Fruit fly (Drosophila melanogaster) whole organism, embryonic: ENCODE data around the gene ZnT77C.

Experiments
- Atf3 ChIP-seq: fragments of 200-800 bp; sonication (Bioruptor generic); optimal IDR thresholded peaks from 3 replicates; lab custom pipeline; 2016; ENCODE audit warnings: missing biosample characterization, missing genetic modification characterization
- CG10209 ChIP-seq: fragments of 200-800 bp; sonication (Bioruptor generic); optimal IDR thresholded peaks from 3 replicates; lab custom pipeline; 2017; ENCODE audit warnings: missing biosample characterization, mild to moderate bottlenecking, missing genetic modification characterization, missing genetic modification reagents
- CG10654 ChIP-seq: fragments of 200-800 bp; sonication (Bioruptor generic); optimal IDR thresholded peaks from 2 replicates; lab custom pipeline; 2016; ENCODE audit warnings: missing biosample characterization, missing genetic modification characterization
- CG10959 ChIP-seq: fragments of 200-800 bp; sonication (Bioruptor generic); IDR thresholded peaks from 2 replicates; pipeline ENCODE4 v1.3.6; 2022; ENCODE audit warnings: missing biosample characterization, missing genetic modification characterization
- CG11504 ChIP-seq: fragments of 200-800 bp; sonication (Bioruptor generic); optimal IDR thresholded peaks from 3 replicates; lab custom pipeline; 2019; ENCODE audit warnings: missing biosample characterization, mild to moderate bottlenecking, missing genetic modification characterization, moderate library complexity
- CG14441 ChIP-seq: fragments of 200-800 bp; sonication (Bioruptor generic); IDR thresholded peaks from 2 replicates; pipeline ENCODE4 v1.3.6; 2022; ENCODE audit warnings: missing biosample characterization, missing genetic modification characterization
- CG14860 ChIP-seq: fragments of 200-800 bp; sonication (Bioruptor generic); IDR thresholded peaks from 3 replicates; pipeline ENCODE4 v1.3.6; 2022; ENCODE audit warnings: missing biosample characterization, missing genetic modification characterization; ENCODE audit not compliant: partially characterized antibody
- CG1603 ChIP-seq: fragments of 200-800 bp; sonication (Bioruptor generic); optimal IDR thresholded peaks from 2 replicates; lab custom pipeline; 2019; ENCODE audit warnings: missing biosample characterization, mild to moderate bottlenecking, missing genetic modification characterization, moderate library complexity
- CG31441 ChIP-seq: fragments of 200-800 bp; sonication (Bioruptor generic); IDR thresholded peaks from 2 replicates; pipeline ENCODE4 v1.3.6; 2022; ENCODE audit warnings: missing biosample characterization, missing genetic modification characterization
- CG3163 ChIP-seq: fragments of 200-800 bp; sonication (Bioruptor generic); optimal IDR thresholded peaks from 3 replicates; lab custom pipeline; 2016; ENCODE audit warnings: missing biosample characterization, missing genetic modification characterization
- CG33213 ChIP-seq: fragments of 200-800 bp; sonication (Bioruptor generic); optimal IDR thresholded peaks from 3 replicates; lab custom pipeline; 2016; ENCODE audit warnings: missing biosample characterization, missing genetic modification characterization
- CG3847 ChIP-seq: fragments of 200-800 bp; sonication (Bioruptor generic); IDR thresholded peaks from 2 replicates; pipeline ENCODE4 v1.3.6; 2022; ENCODE audit warnings: missing biosample characterization, missing genetic modification characterization
- CG3995 ChIP-seq: fragments of 200-800 bp; sonication (Bioruptor generic); optimal IDR thresholded peaks from 3 replicates; lab custom pipeline; 2016; ENCODE audit warnings: missing biosample characterization, missing genetic modification characterization
- CG8290 ChIP-seq, 3 experiments: fragments of 200-800 bp; sonication (Bioruptor generic); optimal IDR thresholded peaks; 2 replicates each; lab custom pipeline; 2016 to 2019; ENCODE audit warnings: missing biosample characterization in 3 of 3, missing genetic modification characterization in 3 of 3, mild to moderate bottlenecking in 2 of 3, moderate library complexity in 1 of 3
- CTCF ChIP-seq: fragments of 200-800 bp; sonication (Bioruptor generic); optimal IDR thresholded peaks from 2 replicates; lab custom pipeline; 2017; ENCODE audit warnings: missing biosample characterization, mild to moderate bottlenecking, missing genetic modification characterization, moderate library complexity
- CrebB ChIP-seq: fragments of 200-800 bp; sonication (Bioruptor generic); optimal IDR thresholded peaks from 3 replicates; lab custom pipeline; 2018; ENCODE audit warnings: missing biosample characterization, mild to moderate bottlenecking, missing genetic modification characterization
- Deaf1 ChIP-seq: fragments of 200-800 bp; optimal IDR thresholded peaks from 3 replicates; lab custom pipeline; 2019; ENCODE audit warnings: missing biosample characterization, mild to moderate bottlenecking, missing genetic modification characterization, moderate library complexity
- Dip2 ChIP-seq: fragments of 200-800 bp; sonication (Bioruptor generic); IDR thresholded peaks from 2 replicates; pipeline ENCODE4 v1.3.6; 2022; ENCODE audit warnings: missing biosample characterization, missing genetic modification characterization
- Doc3 ChIP-seq: fragments of 200-800 bp; sonication (Bioruptor generic); IDR thresholded peaks from 3 replicates; pipeline ENCODE4 v1.3.6; 2022; ENCODE audit warnings: missing biosample characterization, missing genetic modification characterization; ENCODE audit not compliant: partially characterized antibody
- Dp ChIP-seq: fragments of 200-800 bp; sonication (Bioruptor generic); optimal IDR thresholded peaks from 2 replicates; lab custom pipeline; 2018; ENCODE audit warnings: missing biosample characterization, mild to moderate bottlenecking, missing genetic modification characterization, moderate library complexity
- E2f2 ChIP-seq: fragments of 200-800 bp; sonication (Bioruptor generic); IDR thresholded peaks from 2 replicates; pipeline ENCODE4 v1.3.6; 2022; ENCODE audit warnings: missing biosample characterization, missing genetic modification characterization
- Ets65A ChIP-seq: fragments of 200-800 bp; sonication (Bioruptor generic); peaks from one replicate; lab custom pipeline; 2016; ENCODE audit warnings: missing biosample characterization, missing genetic modification characterization
- Ets97D ChIP-seq: fragments of 200-800 bp; sonication (Bioruptor generic); optimal IDR thresholded peaks from 3 replicates; lab custom pipeline; 2016; ENCODE audit warnings: missing biosample characterization, missing genetic modification characterization
- Hmr ChIP-seq: fragments of 200-800 bp; sonication (Bioruptor generic); optimal IDR thresholded peaks from 3 replicates; lab custom pipeline; 2017; ENCODE audit warnings: mild to moderate bottlenecking, missing biosample characterization, missing genetic modification reagents, missing genetic modification characterization
- Hr78 ChIP-seq, 2 experiments: fragments of 200-800 bp in 1 of 2; fragments of >200 bp in 1 of 2; sonication (Bioruptor generic) in 1 of 2; optimal IDR thresholded peaks; 2 replicates each; lab custom pipeline; 2017 to 2019; ENCODE audit warnings: missing biosample characterization in 2 of 2, missing genetic modification characterization in 2 of 2, mild to moderate bottlenecking in 1 of 2, moderate library complexity in 1 of 2
- Lhr ChIP-seq: fragments of 200-800 bp; sonication (Bioruptor generic); optimal IDR thresholded peaks from 3 replicates; lab custom pipeline; 2017; ENCODE audit warnings: mild to moderate bottlenecking, missing biosample characterization, missing genetic modification reagents, missing genetic modification characterization
- MBD-R2 ChIP-seq: fragments of 200-800 bp; sonication (Bioruptor generic); IDR thresholded peaks from 2 replicates; pipeline ENCODE4 v1.3.6; 2022; ENCODE audit warnings: missing biosample characterization, missing genetic modification characterization
- MESR4 ChIP-seq: fragments of 200-800 bp; sonication (Bioruptor generic); optimal IDR thresholded peaks from 2 replicates; lab custom pipeline; 2018; ENCODE audit warnings: missing biosample characterization, mild to moderate bottlenecking, missing genetic modification characterization, moderate library complexity
- Med ChIP-seq: fragments of 200-800 bp; sonication (Bioruptor generic); peaks from one replicate; lab custom pipeline; 2016; ENCODE audit warnings: missing biosample characterization, missing genetic modification characterization, mild to moderate bottlenecking, inconsistent platforms, moderate library complexity
- Myb ChIP-seq: fragments of 200-800 bp; sonication (Bioruptor generic); optimal IDR thresholded peaks from 2 replicates; lab custom pipeline; 2016; ENCODE audit warnings: missing biosample characterization, missing genetic modification characterization
- Scr ChIP-seq: fragments of 200-800 bp; sonication (Bioruptor generic); IDR thresholded peaks from 2 replicates; pipeline ENCODE4 v1.3.6; 2022; ENCODE audit warnings: missing biosample characterization, missing genetic modification characterization; ENCODE audit not compliant: partially characterized antibody
- TFAM ChIP-seq: fragments of 200-800 bp; sonication (Bioruptor generic); optimal IDR thresholded peaks from 2 replicates; lab custom pipeline; 2017; ENCODE audit warnings: missing biosample characterization, missing genetic modification characterization, inconsistent platforms
- chm ChIP-seq: fragments of 200-800 bp; sonication (Bioruptor generic); IDR thresholded peaks from 2 replicates; pipeline ENCODE4 v1.3.6; 2022; ENCODE audit warnings: missing biosample characterization, missing genetic modification characterization
- gro ChIP-seq: fragments of 200-800 bp; sonication (Bioruptor generic); optimal IDR thresholded peaks from 2 replicates; lab custom pipeline; 2016; ENCODE audit warnings: missing biosample characterization, missing genetic modification characterization
- ken ChIP-seq: fragments of 200-800 bp; sonication (Bioruptor generic); IDR thresholded peaks from 3 replicates; pipeline ENCODE4 v1.3.6; 2022; ENCODE audit warnings: missing biosample characterization, missing genetic modification characterization
- pho ChIP-seq: fragments of 200-800 bp; sonication (Bioruptor generic); optimal IDR thresholded peaks from 2 replicates; lab custom pipeline; 2016; ENCODE audit warnings: missing biosample characterization, missing genetic modification characterization
- phol ChIP-seq: fragments of 200-800 bp; sonication (Bioruptor generic); optimal IDR thresholded peaks from 3 replicates; lab custom pipeline; 2018; ENCODE audit warnings: missing biosample characterization, mild to moderate bottlenecking, missing genetic modification characterization, moderate library complexity
- pzg ChIP-seq: fragments of 200-800 bp; sonication (Bioruptor generic); optimal IDR thresholded peaks from 3 replicates; lab custom pipeline; 2018; ENCODE audit warnings: missing biosample characterization, mild to moderate bottlenecking, missing genetic modification characterization, moderate library complexity
- sens ChIP-seq: fragments of 200-800 bp; sonication (Bioruptor generic); peaks from one replicate; lab custom pipeline; 2016; ENCODE audit warnings: missing biosample characterization, missing genetic modification characterization
- sna ChIP-seq: fragments of 200-800 bp; sonication (Bioruptor generic); IDR thresholded peaks from 2 replicates; pipeline ENCODE4 v1.3.6; 2022; ENCODE audit warnings: missing biosample characterization, missing genetic modification characterization; ENCODE audit not compliant: partially characterized antibody
- stwl ChIP-seq: fragments of 200-800 bp; sonication (Bioruptor generic); optimal IDR thresholded peaks from 3 replicates; lab custom pipeline; 2018; ENCODE audit warnings: missing biosample characterization, mild to moderate bottlenecking, missing genetic modification characterization, moderate library complexity
- trem ChIP-seq: fragments of 200-800 bp; optimal IDR thresholded peaks from 3 replicates; lab custom pipeline; 2019; ENCODE audit warnings: missing biosample characterization, mild to moderate bottlenecking, missing genetic modification characterization, moderate library complexity
- unc-4 ChIP-seq: fragments of 200-800 bp; sonication (Bioruptor generic); IDR thresholded peaks from 2 replicates; pipeline ENCODE4 v1.3.6; 2022; ENCODE audit warnings: missing biosample characterization, missing genetic modification characterization; ENCODE audit not compliant: partially characterized antibody
- zen ChIP-seq: fragments of 200-800 bp; sonication (Bioruptor generic); optimal IDR thresholded peaks from 3 replicates; lab custom pipeline; 2018; ENCODE audit warnings: missing biosample characterization, mild to moderate bottlenecking, missing genetic modification characterization, moderate library complexity

ZnT77C gene

dm6 chr3L:20494780-20495591 lies at the start of gene ZnT77C (continued):
- TF ChIP-seq CG10959 (GFP tag; lab: Robert Waterston, UW) (no peak), CG14860 (no peak), CG10209 (GFP tag; lab: Kevin White, UChicago) (no peak), CrebB (tag; lab: Kevin White, UChicago) (peak; percentile 7), pho (GFP tag; lab: Kevin White, UChicago) (no peak), sens (GFP tag; lab: Kevin White, UChicago) (peak; percentile 70), ken (GFP tag; lab: Robert Waterston, UW) (no peak), MESR4 (peak; percentile 79)

- no peak for TF ChIP-seq TFAM
- TF ChIP-seq stwl (tag; lab: Kevin White, UChicago) = peak; percentile 83
- no peak for TF ChIP-seq chm (GFP tag; lab: Robert Waterston, UW)
- TF ChIP-seq zen (tag; lab: Kevin White, UChicago) = peak; percentile 14
- peak; percentile 75 for TF ChIP-seq Dp
- TF ChIP-seq CTCF = peak; percentile 67
- TF ChIP-seq CG8290 (GFP tag; optimal IDR thresholded peaks at IDR 0.05; lab: Kevin White, UChicago) = no peak
- TF ChIP-seq CG8290 (tag; optimal IDR thresholded peaks at IDR 0.05; lab: Kevin White, UChicago) = peak in 1 of 2 experiments; percentile 55
- TF ChIP-seq Scr (GFP tag; lab: Robert Waterston, UW) = peak; percentile 43; the same call in 1 of the 2 replicates
- no peak for TF ChIP-seq Atf3 (GFP tag; lab: Kevin White, UChicago)
- TF ChIP-seq Hmr (GFP tag; lab: Kevin White, UChicago) = peak; percentile 36
- TF ChIP-seq CG3995 = peak; percentile 96
- peak; percentile 57; the same call in 1 of the 3 replicates for TF ChIP-seq Doc3 (GFP tag; lab: Robert Waterston, UW)
- peak; percentile 25 for TF ChIP-seq gro (GFP tag; lab: Kevin White, UChicago)
- TF ChIP-seq CG1603 (tag; lab: Kevin White, UChicago) = peak; percentile 45
- peak; percentile 3 for TF ChIP-seq CG33213 (GFP tag; lab: Kevin White, UChicago)
- TF ChIP-seq unc-4 (GFP tag; lab: Robert Waterston, UW) = 0 out of 2 replicates have a peak, but pooled peaks have one; percentile 11
- 0 out of 2 replicates have a peak, but pooled peaks have one; percentile 15 for TF ChIP-seq sna
- no peak for TF ChIP-seq Deaf1 (tag; lab: Kevin White, UChicago)
- peak; percentile 80 for TF ChIP-seq Med (GFP tag; lab: Kevin White, UChicago)
- TF ChIP-seq CG3163 (GFP tag; lab: Kevin White, UChicago) = peak; percentile 28
- peak; percentile 14 for TF ChIP-seq CG11504
- TF ChIP-seq Lhr (GFP tag; lab: Kevin White, UChicago) = peak; percentile 77
- TF ChIP-seq trem (tag; lab: Kevin White, UChicago) = peak; percentile 7
- TF ChIP-seq CG31441 = 0 out of 2 replicates have a peak, but pooled peaks have one; percentile 26
- TF ChIP-seq CG3847 (GFP tag; lab: Robert Waterston, UW) = peak; percentile 36; the same call in 1 of the 2 replicates
- TF ChIP-seq CG14441 (GFP tag; lab: Robert Waterston, UW) = no peak
- TF ChIP-seq MBD-R2 (GFP tag; lab: Robert Waterston, UW) = 0 out of 2 replicates have a peak, but pooled peaks have one; percentile 2
- peak; percentile 23 for TF ChIP-seq pzg (GFP tag; lab: Kevin White, UChicago)
- peak; percentile 79 for TF ChIP-seq Ets65A
- TF ChIP-seq sens (GFP tag; lab: Kevin White, UChicago) = peak; percentile 86
- peak in 1 of 2 experiments; percentile 92 for TF ChIP-seq Hr78 (GFP tag; optimal IDR thresholded peaks at IDR 0.05; lab: Kevin White, UChicago)
- TF ChIP-seq CG10654 (GFP tag; lab: Kevin White, UChicago) = no peak
- peak; percentile 0 for TF ChIP-seq Ets97D (GFP tag; lab: Kevin White, UChicago)
- TF ChIP-seq Myb (GFP tag; lab: Kevin White, UChicago) = peak; percentile 59
- TF ChIP-seq E2f2 (GFP tag; lab: Robert Waterston, UW) = peak; percentile 85
- TF ChIP-seq Dip2 (GFP tag; lab: Robert Waterston, UW) = no peak
- TF ChIP-seq phol = peak; percentile 4
These were observed 46.5 kb upstream of the ZnT77C start for dm6 chr3L:20540975-20541951.
